Worm (Caenorhabditis elegans): ENCODE results near the gene F40G9.9.

- no peak for TF ChIP-seq ztf-25 (GFP tag; IDR thresholded peaks at IDR 0.05)
- no peak for TF ChIP-seq unc-62 (GFP tag; optimal IDR thresholded peaks at IDR 0.05)
- TF ChIP-seq atf-7 (tag; optimal IDR thresholded peaks at IDR 0.05) = no peak
- no peak for TF ChIP-seq D2030.7 (GFP tag; IDR thresholded peaks at IDR 0.05)
- no peak for TF ChIP-seq ama-1 (optimal IDR thresholded peaks at IDR 0.05)
- no peak for TF ChIP-seq ama-1 (GFP tag; optimal IDR thresholded peaks at IDR 0.05)
- no peak for TF ChIP-seq hsf-1 (GFP tag; IDR thresholded peaks at IDR 0.05)
- TF ChIP-seq sdz-38 (tag; optimal IDR thresholded peaks at IDR 0.05) = no peak
Observed at ce11 chrIII:183072-183471, 11.6 kb upstream of the F40G9.9 start.
